Fruit fly (Drosophila melanogaster) whole organism, pupa: ENCODE results near the gene Datp.

Experiments used
- CG10348 ChIP-seq: fragments of 200-800 bp; sonication (Bioruptor generic); IDR thresholded peaks from 2 replicates; pipeline ENCODE4 v1.3.6; 2022; ENCODE audit warnings: missing biosample characterization, missing genetic modification characterization
- CG12605 ChIP-seq: fragments of 200-800 bp; sonication (Bioruptor generic); IDR thresholded peaks from 2 replicates; pipeline ENCODE4 v1.3.6; 2022; ENCODE audit warnings: missing biosample characterization, missing genetic modification characterization
- CG17806 ChIP-seq: fragments of 200-800 bp; sonication (Bioruptor generic); optimal IDR thresholded peaks from 2 replicates; lab custom pipeline; 2018; ENCODE audit warnings: missing biosample characterization, mild to moderate bottlenecking, missing genetic modification characterization, moderate library complexity
- CG32121 ChIP-seq: fragments of 200-800 bp; sonication (Bioruptor generic); IDR thresholded peaks from 2 replicates; pipeline ENCODE4 v1.3.6; 2022; ENCODE audit warnings: missing biosample characterization, missing genetic modification characterization
- CG4496 ChIP-seq: fragments of 200-800 bp; sonication (Bioruptor generic); IDR thresholded peaks from 3 replicates; pipeline ENCODE4 v1.3.6; 2022; ENCODE audit warnings: missing biosample characterization, missing genetic modification characterization
- CG8159 ChIP-seq: fragments of 200-800 bp; sonication (Bioruptor generic); optimal IDR thresholded peaks from 3 replicates; lab custom pipeline; 2018; ENCODE audit warnings: missing biosample characterization, mild to moderate bottlenecking, missing genetic modification characterization, moderate library complexity
- Pif1B ChIP-seq: fragments of 200-800 bp; sonication (Bioruptor generic); optimal IDR thresholded peaks from 3 replicates; lab custom pipeline; 2016; ENCODE audit warnings: missing biosample characterization, missing genetic modification characterization
- gl ChIP-seq: fragments of 200-800 bp; sonication (Bioruptor generic); optimal IDR thresholded peaks from 2 replicates; lab custom pipeline; 2018; ENCODE audit warnings: missing biosample characterization, mild to moderate bottlenecking, missing genetic modification characterization

- TF ChIP-seq CG32121 (GFP tag; lab: Robert Waterston, UW): no peak
- no peak for TF ChIP-seq gl (tag; lab: Kevin White, UChicago)
- TF ChIP-seq CG10348: no peak
- TF ChIP-seq Pif1B (GFP tag; lab: Kevin White, UChicago): no peak
- TF ChIP-seq CG12605 (GFP tag; lab: Robert Waterston, UW): no peak
- TF ChIP-seq CG17806 (tag; lab: Kevin White, UChicago): no peak
- no peak for TF ChIP-seq CG4496 (GFP tag; lab: Robert Waterston, UW)
- no peak for TF ChIP-seq CG8159 (tag; lab: Kevin White, UChicago)
Observed at dm6 chr2L:9903028-9903427, 35.6 kb downstream of the Datp start, which contains the start of gene Muc30E.
